Worm (Caenorhabditis elegans) whole organism, late embryonic: ENCODE measurements around the gene str-230.

Source experiments
- sox-4 ChIP-seq: sonication (generic microtip); optimal IDR thresholded peaks from 2 replicates; lab custom pipeline; 2017; ENCODE audit warnings: mild to moderate bottlenecking, missing genetic modification characterization, inconsistent platforms, missing compliant biosample characterization
- tbx-2 ChIP-seq: sonication (generic microtip); optimal IDR thresholded peaks from 2 replicates; lab custom pipeline; 2016; ENCODE audit warnings: missing genetic modification characterization, missing compliant biosample characterization

- TF ChIP-seq tbx-2 (tag; lab: Kevin White, UChicago) (no peak), sox-4 (tag; lab: Kevin White, UChicago) (no peak)
Observed at ce11 chrV:14182860-14183259, 27.8 kb downstream of the str-230 start, which contains the start of gene cest-2.3.
